Fruit fly (Drosophila melanogaster) whole organism, wandering third instar larva: ENCODE results near the gene CG4661.

Experiments used
- CrebA ChIP-seq: fragments of 200-800 bp; sonication (Bioruptor generic); optimal IDR thresholded peaks from 2 replicates; lab custom pipeline; 2016; ENCODE audit warnings: missing biosample characterization, mild to moderate bottlenecking, missing genetic modification characterization, borderline replicate concordance
- Dfd ChIP-seq: fragments of >200 bp; optimal IDR thresholded peaks from 2 replicates; lab custom pipeline; 2017; ENCODE audit warnings: missing biosample characterization, missing genetic modification characterization
- Dif ChIP-seq: fragments of 200-275, 200-300 bp; sonication (Bioruptor generic); optimal IDR thresholded peaks from 2 replicates; lab custom pipeline; 2018; ENCODE audit warnings: missing biosample characterization, missing genetic modification characterization; ENCODE audit not compliant: partially characterized antibody
- GATAd ChIP-seq: sonication (Bioruptor generic); optimal IDR thresholded peaks from 2 replicates; lab custom pipeline; 2016; ENCODE audit warnings: missing biosample characterization, missing genetic modification characterization
- HLH106 ChIP-seq: fragments of 200-800 bp; optimal IDR thresholded peaks from 3 replicates; lab custom pipeline; 2019; ENCODE audit warnings: missing biosample characterization, mild to moderate bottlenecking, missing genetic modification characterization, moderate library complexity
- Hnf4 ChIP-seq: fragments of 200-800 bp; sonication (Bioruptor generic); optimal IDR thresholded peaks from 2 replicates; lab custom pipeline; 2016; ENCODE audit warnings: missing biosample characterization, mild to moderate bottlenecking, missing genetic modification characterization
- Jra ChIP-seq: sonication (Bioruptor generic); optimal IDR thresholded peaks from 2 replicates; lab custom pipeline; 2016; ENCODE audit warnings: missing biosample characterization, missing genetic modification characterization
- Mio ChIP-seq: sonication (Bioruptor generic); optimal IDR thresholded peaks from 2 replicates; lab custom pipeline; 2016; ENCODE audit warnings: missing biosample characterization, missing genetic modification characterization
- N ChIP-seq: fragments of >200 bp; optimal IDR thresholded peaks from 2 replicates; lab custom pipeline; 2018; ENCODE audit warnings: missing biosample characterization, missing external identifiers, missing genetic modification characterization
- OdsH ChIP-seq: fragments of 200-800 bp; sonication (Bioruptor generic); optimal IDR thresholded peaks from 2 replicates; lab custom pipeline; 2016; ENCODE audit warnings: missing biosample characterization, mild to moderate bottlenecking, missing genetic modification characterization
- Rel ChIP-seq, 2 experiments: fragments of 200-800 bp; sonication (Bioruptor generic) in 1 of 2; optimal IDR thresholded peaks; 2 replicates in 1 of 2; 3 replicates in 1 of 2; lab custom pipeline; 2016 to 2019; ENCODE audit warnings: mild to moderate bottlenecking in 2 of 2, missing biosample characterization in 2 of 2, missing genetic modification characterization in 2 of 2, moderate library complexity in 1 of 2
- Sp1 ChIP-seq: fragments of 200-800 bp; sonication (Bioruptor generic); optimal IDR thresholded peaks from 3 replicates; lab custom pipeline; 2019; ENCODE audit warnings: missing biosample characterization, mild to moderate bottlenecking, missing genetic modification characterization, moderate library complexity
- Vsx2 ChIP-seq: fragments of 200-300, 225-300 bp; sonication (Bioruptor generic); optimal IDR thresholded peaks from 2 replicates; lab custom pipeline; 2018; ENCODE audit warnings: missing biosample characterization, missing genetic modification characterization; ENCODE audit not compliant: partially characterized antibody
- br ChIP-seq: fragments of 200-800 bp; sonication (Bioruptor generic); optimal IDR thresholded peaks from 2 replicates; lab custom pipeline; 2016; ENCODE audit warnings: missing biosample characterization, missing genetic modification characterization
- brk ChIP-seq: fragments of 200-800 bp; sonication (Bioruptor generic); optimal IDR thresholded peaks from 2 replicates; lab custom pipeline; 2016; ENCODE audit warnings: missing biosample characterization, mild to moderate bottlenecking, missing genetic modification characterization
- dl ChIP-seq, 2 experiments: fragments of 175-275, 200-275 bp in 1 of 2; fragments of 200-275 bp in 1 of 2; sonication (Bioruptor generic); optimal IDR thresholded peaks; lab custom pipeline; 2018; ENCODE audit warnings: mild to moderate bottlenecking in 2 of 2, missing biosample characterization in 2 of 2, missing genetic modification characterization in 2 of 2, moderate library complexity in 2 of 2; ENCODE audit not compliant: partially characterized antibody in 2 of 2, insufficient read depth in 1 of 2
- dmrt93B ChIP-seq: fragments of 200-800 bp; sonication (Bioruptor generic); optimal IDR thresholded peaks from 2 replicates; lab custom pipeline; 2018; ENCODE audit warnings: missing biosample characterization, mild to moderate bottlenecking, missing genetic modification characterization
- ey ChIP-seq: fragments of 200-800 bp; sonication (Bioruptor generic); optimal IDR thresholded peaks from 2 replicates; lab custom pipeline; 2016; ENCODE audit warnings: missing biosample characterization, missing genetic modification characterization
- foxo ChIP-seq, 2 experiments: fragments of 200-800 bp; sonication (Bioruptor generic); optimal IDR thresholded peaks; 2 replicates in 1 of 2; 3 replicates in 1 of 2; lab custom pipeline; 2016 to 2017; ENCODE audit warnings: missing biosample characterization in 2 of 2, missing genetic modification characterization in 2 of 2
- fru ChIP-seq: fragments of 200-800 bp; sonication (Bioruptor generic); optimal IDR thresholded peaks from 3 replicates; lab custom pipeline; 2016; ENCODE audit warnings: missing biosample characterization, mild to moderate bottlenecking, missing genetic modification characterization
- h ChIP-seq: fragments of 200-800 bp; sonication (Bioruptor generic); optimal IDR thresholded peaks from 3 replicates; lab custom pipeline; 2016; ENCODE audit warnings: missing biosample characterization, mild to moderate bottlenecking, missing genetic modification characterization
- lola ChIP-seq: fragments of >200 bp; optimal IDR thresholded peaks from 2 replicates; lab custom pipeline; 2017; ENCODE audit warnings: missing biosample characterization, missing genetic modification characterization
- pan ChIP-seq: fragments of >200 bp; optimal IDR thresholded peaks from 2 replicates; lab custom pipeline; 2017
- psq ChIP-seq: fragments of 200-800 bp; sonication (Bioruptor generic); optimal IDR thresholded peaks from 3 replicates; lab custom pipeline; 2017; ENCODE audit warnings: missing biosample characterization, mild to moderate bottlenecking, missing genetic modification characterization, moderate library complexity
- rgr ChIP-seq: fragments of 200-800 bp; sonication (Bioruptor generic); optimal IDR thresholded peaks from 3 replicates; lab custom pipeline; 2016; ENCODE audit warnings: missing biosample characterization, mild to moderate bottlenecking, missing genetic modification characterization
- sage ChIP-seq: fragments of 200-800 bp; sonication (Bioruptor generic); optimal IDR thresholded peaks from 2 replicates; lab custom pipeline; 2016; ENCODE audit warnings: missing biosample characterization, mild to moderate bottlenecking, missing genetic modification characterization
- woc ChIP-seq: sonication (Bioruptor generic); optimal IDR thresholded peaks from 2 replicates; lab custom pipeline; 2016; ENCODE audit warnings: missing biosample characterization, mild to moderate bottlenecking, missing genetic modification characterization

CG4661 gene

DNA sequence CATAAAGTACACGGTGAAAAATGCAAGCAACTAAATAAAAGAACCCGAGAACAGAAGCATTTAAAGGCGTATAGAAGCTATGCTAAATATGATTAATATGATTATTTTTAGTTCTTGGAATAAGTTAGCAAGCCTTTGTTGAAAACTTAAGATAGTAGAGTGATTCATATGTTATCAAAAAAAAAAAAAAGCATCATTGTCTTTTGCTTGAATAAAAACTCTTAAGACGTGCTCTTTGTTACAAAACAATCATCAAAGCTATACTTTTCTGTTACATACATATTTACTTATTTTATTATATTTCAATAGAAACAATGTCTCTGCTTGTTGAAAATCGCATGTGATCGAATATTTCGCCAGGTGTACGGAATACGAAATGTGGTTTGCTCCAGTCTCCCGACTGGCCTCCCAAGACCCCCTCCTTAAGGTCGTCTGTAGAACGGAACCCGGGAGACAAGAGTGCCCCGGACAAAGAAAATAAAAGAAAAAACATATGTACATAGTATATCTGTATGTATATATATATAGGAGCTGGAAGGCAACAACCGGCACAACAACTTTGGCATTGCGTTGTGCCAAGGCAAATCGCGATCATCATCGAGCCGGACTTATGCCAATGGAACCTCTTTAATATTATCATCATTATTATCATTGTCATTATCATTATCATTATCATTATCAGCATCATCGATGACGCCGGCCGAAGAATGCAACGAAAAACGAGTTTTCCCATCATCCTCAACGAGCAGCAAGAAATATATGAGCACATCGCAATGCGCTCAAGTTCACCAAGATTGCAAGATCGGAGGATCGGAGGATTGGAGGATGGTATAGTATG is 34.0 kb upstream of the CG4661 start:
- TF ChIP-seq br (peak; percentile 21), rgr (GFP tag; lab: Kevin White, UChicago) (peak; percentile 7), OdsH (GFP tag; lab: Kevin White, UChicago) (peak; percentile 26), GATAd (GFP tag; lab: Kevin White, UChicago) (no peak), HLH106 (tag; lab: Kevin White, UChicago) (peak; percentile 38), dmrt93B (GFP tag; lab: Kevin White, UChicago) (peak; percentile 24), Dfd (GFP tag; lab: Kevin White, UChicago) (no peak), ey (GFP tag; lab: Kevin White, UChicago) (peak; percentile 20), psq (GFP tag; lab: Kevin White, UChicago) (peak; percentile 21), Dif (GFP tag; lab: Kevin White, UChicago) (peak; percentile 22), foxo (GFP tag; optimal IDR thresholded peaks at IDR 0.05; lab: Kevin White, UChicago) (peak in 1 of 2 experiments; percentile 45), N (no peak), Sp1 (GFP tag; lab: Kevin White, UChicago) (peak; percentile 51), pan (lab: Kevin White, UChicago) (no peak), Mio (GFP tag; lab: Kevin White, UChicago) (no peak), h (GFP tag; lab: Kevin White, UChicago) (peak; percentile 5), Rel (GFP tag; optimal IDR thresholded peaks at IDR 0.05; lab: Kevin White, UChicago) (peak; percentile 43), Rel (tag; optimal IDR thresholded peaks at IDR 0.05; lab: Kevin White, UChicago) (no peak), fru (GFP tag; lab: Kevin White, UChicago) (peak; percentile 35), lola (GFP tag; lab: Kevin White, UChicago) (no peak)

DNA sequence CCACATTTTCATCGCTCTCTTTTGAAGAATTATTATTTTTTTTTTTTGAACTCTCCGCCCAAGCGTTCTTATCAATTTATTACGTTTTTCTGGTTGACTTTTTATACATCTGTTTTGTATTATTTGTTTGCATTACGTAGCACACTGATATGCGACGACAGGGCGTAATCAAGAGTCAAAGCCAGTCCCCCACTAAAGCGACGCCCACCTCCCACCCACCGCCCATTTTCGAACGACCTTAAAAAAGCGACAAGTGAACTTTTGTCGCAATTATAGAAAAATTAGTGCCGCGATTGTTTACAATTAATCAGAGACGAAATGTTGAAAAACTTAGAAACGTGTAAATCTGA is 33.3 kb upstream of the CG4661 start:
- TF ChIP-seq woc, result no peak
- TF ChIP-seq Rel (GFP tag; optimal IDR thresholded peaks at IDR 0.05; lab: Kevin White, UChicago), result no peak
- no peak for TF ChIP-seq Rel (tag; optimal IDR thresholded peaks at IDR 0.05; lab: Kevin White, UChicago)
- TF ChIP-seq CrebA, result peak; percentile 1

DNA sequence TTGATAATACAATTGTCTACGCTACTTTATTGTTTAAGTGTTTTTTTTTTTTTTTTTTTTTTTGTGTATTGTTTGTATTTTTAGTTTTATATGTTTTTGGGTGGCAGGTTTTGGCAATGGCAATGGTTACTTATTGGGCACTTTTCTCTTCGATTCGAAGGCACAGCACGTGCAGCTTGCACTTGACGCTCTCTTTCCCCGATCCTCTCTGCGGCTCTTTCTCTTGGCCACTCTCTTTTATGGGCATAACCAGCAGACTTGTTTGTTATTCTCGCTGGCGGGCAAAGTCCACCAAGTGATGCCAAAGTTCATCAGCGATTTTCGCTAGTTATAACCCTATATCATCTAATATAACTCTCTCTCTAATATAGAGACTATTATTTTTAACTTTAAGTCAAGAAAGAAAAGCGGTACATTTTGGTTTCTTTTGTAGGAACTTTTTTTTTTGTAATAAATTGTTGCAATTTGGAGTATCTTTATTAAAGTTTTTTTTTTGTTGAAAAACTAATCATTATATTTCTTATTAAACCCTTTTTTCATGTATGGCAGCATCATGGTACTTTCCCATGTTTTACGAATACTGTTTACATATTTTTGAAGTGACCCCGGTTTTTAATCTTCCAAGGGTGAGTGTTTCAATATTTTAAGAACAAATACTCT is 32.8 kb upstream of the CG4661 start:
- TF ChIP-seq Rel (GFP tag; optimal IDR thresholded peaks at IDR 0.05; lab: Kevin White, UChicago), result no peak
- TF ChIP-seq Rel (tag; optimal IDR thresholded peaks at IDR 0.05; lab: Kevin White, UChicago), result peak; percentile 79
- peak; percentile 55 for TF ChIP-seq Dif (GFP tag; lab: Kevin White, UChicago)
- TF ChIP-seq Dfd (GFP tag; lab: Kevin White, UChicago), result no peak
- no peak for TF ChIP-seq ey (GFP tag; lab: Kevin White, UChicago)
- TF ChIP-seq dl (GFP tag; optimal IDR thresholded peaks at IDR 0.05; lab: Kevin White, UChicago; ENCODE audit: insufficient read depth in 1 of 2, partially characterized antibody in 2 of 2), result peak; percentile 34 to 67
- peak; percentile 57 for TF ChIP-seq Hnf4 (GFP tag; lab: Kevin White, UChicago)

DNA sequence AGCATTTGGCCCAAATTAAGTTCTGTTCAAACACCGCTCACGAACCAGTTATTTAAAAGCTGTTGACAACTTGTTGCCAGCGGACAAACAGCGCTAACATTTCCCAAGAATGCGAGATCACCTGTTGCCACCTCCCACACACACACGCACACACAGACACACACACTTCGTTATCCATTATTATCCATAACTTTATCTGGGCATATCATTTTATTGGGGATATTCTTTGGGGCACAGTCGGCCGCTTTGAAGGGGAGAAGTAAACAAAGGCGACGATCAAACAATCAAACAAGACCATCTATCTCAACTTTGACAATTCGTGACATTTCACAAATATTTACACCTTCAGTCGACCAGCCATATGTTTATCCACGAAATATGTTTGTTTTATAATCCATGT is 31.6 kb upstream of the CG4661 start:
- TF ChIP-seq sage (GFP tag; lab: Kevin White, UChicago) (no peak), Dfd (GFP tag; lab: Kevin White, UChicago) (peak; percentile 14)

DNA sequence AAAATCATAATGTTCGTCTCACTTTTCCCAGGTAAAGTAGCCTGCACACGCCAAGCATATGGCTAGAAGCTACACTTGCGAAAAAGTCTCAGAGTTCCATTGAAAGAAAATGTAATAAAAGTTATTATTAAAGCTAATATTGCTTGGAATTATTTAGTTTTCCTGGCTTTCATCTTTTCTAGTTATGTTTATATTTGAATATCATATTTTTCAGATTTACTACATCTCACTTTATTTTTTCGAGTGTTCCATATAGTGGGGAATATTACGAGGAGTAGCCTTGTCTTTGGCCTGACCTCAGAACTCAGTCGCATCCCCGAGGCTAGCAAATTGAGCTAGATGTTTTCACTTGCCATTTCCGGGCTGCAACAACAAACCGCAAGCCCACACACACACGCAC is 30.0 kb upstream of the CG4661 start:
- TF ChIP-seq Mio (GFP tag; lab: Kevin White, UChicago) (no peak), Jra (GFP tag; lab: Kevin White, UChicago) (no peak), br (no peak), lola (GFP tag; lab: Kevin White, UChicago) (no peak), woc (no peak), Dfd (GFP tag; lab: Kevin White, UChicago) (no peak), Vsx2 (GFP tag; lab: Kevin White, UChicago) (no peak), Hnf4 (GFP tag; lab: Kevin White, UChicago) (no peak), brk (GFP tag; lab: Kevin White, UChicago) (no peak)
